Worm (Caenorhabditis elegans) whole organism, L4/young adult: Measurements from ENCODE around the gene phy-4.

ENCODE experiments used
- W03F9.2 ChIP-seq: fragments of 150-350 bp; optimal IDR thresholded peaks from 2 replicates; lab custom pipeline; 2014; ENCODE audit warnings: missing biosample characterization, missing genetic modification characterization
- dao-5 ChIP-seq: sonication (generic microtip); optimal IDR thresholded peaks from 2 replicates; lab custom pipeline; 2016; ENCODE audit warnings: missing genotype, missing genetic modification characterization, moderate library complexity, missing compliant biosample characterization

ce11 chrV:19522551-19523137, 9.2 kb upstream of the phy-4 start:
- TF ChIP-seq W03F9.2, result peak; percentile 68
- TF ChIP-seq dao-5 (tag; lab: Kevin White, UChicago), result no peak
